Fruit fly (Drosophila melanogaster): ENCODE results near the gene Rheb.

Gene Rheb

DNA sequence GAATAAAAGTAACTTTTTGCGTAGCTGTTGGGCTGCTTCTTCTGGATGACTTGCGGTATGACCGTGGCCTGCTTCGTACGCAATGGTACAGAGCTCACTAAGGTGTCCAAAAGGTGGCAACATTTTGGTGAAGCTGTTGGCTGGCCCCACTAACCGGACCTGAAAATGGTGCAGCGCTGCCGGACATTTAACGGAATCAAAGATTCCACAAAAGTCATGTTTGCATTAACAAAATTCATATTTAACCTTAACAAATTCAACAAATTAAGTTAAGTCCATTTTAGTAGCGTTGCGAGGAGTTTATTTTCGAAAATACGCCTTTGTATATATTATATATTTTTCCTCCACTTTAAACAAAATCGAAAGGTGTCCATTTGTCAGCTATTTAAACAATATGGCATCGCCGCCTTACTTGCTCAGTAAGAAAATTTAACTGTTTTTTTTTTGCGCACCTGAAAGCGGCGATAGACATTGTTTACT lies 32.4 kb downstream of the Rheb start, which contains the start of the genes kra and SecS (continued):
- TF ChIP-seq sc (optimal IDR thresholded peaks at IDR 0.05) (no peak), sc (GFP tag; optimal IDR thresholded peaks at IDR 0.05) (no peak), NfI (GFP tag; optimal IDR thresholded peaks at IDR 0.05) (peak; percentile 55), chinmo (GFP tag; IDR thresholded peaks at IDR 0.05; ENCODE audit: partially characterized antibody) (no peak), Ravus (GFP tag; IDR thresholded peaks at IDR 0.05) (no peak), CHES-1-like (GFP tag; optimal IDR thresholded peaks at IDR 0.05) (no peak), grau (tag; optimal IDR thresholded peaks at IDR 0.05) (peak; percentile 54), pfk (GFP tag; optimal IDR thresholded peaks at IDR 0.05) (no peak), Six4 (GFP tag; optimal IDR thresholded peaks at IDR 0.05) (peak; percentile 30), CG34376 (GFP tag; optimal IDR thresholded peaks at IDR 0.05) (no peak), zen (tag; optimal IDR thresholded peaks at IDR 0.05) (peak; percentile 12), ci (GFP tag; IDR thresholded peaks at IDR 0.05) (no peak), Scr (GFP tag; IDR thresholded peaks at IDR 0.05; ENCODE audit: partially characterized antibody) (no peak), CG30020 (tag; optimal IDR thresholded peaks at IDR 0.05) (peak; percentile 60), z (GFP tag; IDR thresholded peaks at IDR 0.05) (no peak), CG12299 (tag; optimal IDR thresholded peaks at IDR 0.05) (peak; percentile 43), CG10543 (GFP tag; optimal IDR thresholded peaks at IDR 0.05) (no peak), CG6813 (GFP tag; optimal IDR thresholded peaks at IDR 0.05) (no peak), Sox100B (GFP tag; optimal IDR thresholded peaks at IDR 0.05) (peak; percentile 71), cg (GFP tag; optimal IDR thresholded peaks at IDR 0.05) (no peak), Camta (GFP tag; optimal IDR thresholded peaks at IDR 0.05) (peak; percentile 5), Optix (GFP tag; IDR thresholded peaks at IDR 0.05) (no peak), Atf-2 (GFP tag; optimal IDR thresholded peaks at IDR 0.05) (peak; percentile 7), lmd (GFP tag; IDR thresholded peaks at IDR 0.05) (no peak), CG9727 (GFP tag; optimal IDR thresholded peaks at IDR 0.05) (peak; percentile 48), CG5245 (GFP tag; optimal IDR thresholded peaks at IDR 0.05) (peak; percentile 49), Nf-YA (GFP tag; IDR thresholded peaks at IDR 0.05) (no peak), CG31441 (GFP tag; IDR thresholded peaks at IDR 0.05) (no peak), pb (GFP tag; optimal IDR thresholded peaks at IDR 0.05) (no peak), run (tag; optimal IDR thresholded peaks at IDR 0.05) (no peak), crol (GFP tag; IDR thresholded peaks at IDR 0.05) (no peak), Xbp1 (GFP tag; optimal IDR thresholded peaks at IDR 0.05) (peak; percentile 79), ro (GFP tag; IDR thresholded peaks at IDR 0.05) (no peak)

DNA sequence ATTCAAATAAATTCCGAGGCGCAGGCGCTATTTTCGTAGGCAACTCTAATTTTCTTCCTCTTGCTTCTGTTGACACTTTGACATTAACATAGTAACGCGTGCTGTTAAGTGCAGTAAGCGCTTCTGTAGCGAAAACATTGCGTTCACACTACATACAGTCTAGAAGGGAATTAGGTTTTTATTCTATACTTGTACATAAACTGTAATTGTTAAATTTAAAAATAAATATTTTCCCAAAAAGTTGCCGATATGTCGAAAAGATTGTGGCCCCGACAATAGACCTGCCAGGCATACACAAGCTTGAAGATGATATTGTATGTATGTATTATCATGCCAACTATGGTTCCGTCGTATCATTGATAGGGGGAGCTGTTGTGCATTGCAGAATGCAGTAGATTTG lies 37.8 kb downstream of the Rheb start, which contains the start of gene asl:
asl (minus strand) TSS at position 67 of the 400 bp plus-strand sequence.
- TF ChIP-seq Fer2 (tag; optimal IDR thresholded peaks at IDR 0.05), result peak; percentile 43
- peak; percentile 41 for TF ChIP-seq cg (GFP tag; optimal IDR thresholded peaks at IDR 0.05)
- TF ChIP-seq CG10366 (GFP tag; IDR thresholded peaks at IDR 0.05), result peak; percentile 61
- peak; percentile 69 for TF ChIP-seq Xbp1 (GFP tag; optimal IDR thresholded peaks at IDR 0.05)
- peak; percentile 35 for TF ChIP-seq fd102C (GFP tag; optimal IDR thresholded peaks at IDR 0.05)
- no peak for TF ChIP-seq ash1 (GFP tag; optimal IDR thresholded peaks at IDR 0.05)
- TF ChIP-seq Dip3 (GFP tag; optimal IDR thresholded peaks at IDR 0.05), result peak; percentile 73
- no peak for TF ChIP-seq yki (optimal IDR thresholded peaks at IDR 0.05)
- TF ChIP-seq HLH3B (GFP tag; IDR thresholded peaks at IDR 0.05), result no peak
- peak; percentile 37 for TF ChIP-seq CG4707 (GFP tag; optimal IDR thresholded peaks at IDR 0.05)
- TF ChIP-seq Hmr (GFP tag; optimal IDR thresholded peaks at IDR 0.05), result no peak
- peak; percentile 26 for TF ChIP-seq Spps (tag; optimal IDR thresholded peaks at IDR 0.05)
- TF ChIP-seq scrt (GFP tag; optimal IDR thresholded peaks at IDR 0.05), result no peak
- peak; percentile 65 for TF ChIP-seq dmrt11E (tag; optimal IDR thresholded peaks at IDR 0.05)
- TF ChIP-seq tx (GFP tag; optimal IDR thresholded peaks at IDR 0.05), result peak; percentile 35
- peak; percentile 88 for TF ChIP-seq CG12659 (GFP tag; optimal IDR thresholded peaks at IDR 0.05)
- peak; percentile 79 for TF ChIP-seq CG13424 (tag; optimal IDR thresholded peaks at IDR 0.05)
- 0 out of 3 replicates have a peak, but pooled peaks have one; percentile 29 for TF ChIP-seq Mrtf (GFP tag; IDR thresholded peaks at IDR 0.05)
- peak; percentile 11 for TF ChIP-seq CG2875 (GFP tag; optimal IDR thresholded peaks at IDR 0.05)
- no peak for TF ChIP-seq tap (tag; optimal IDR thresholded peaks at IDR 0.05)
- TF ChIP-seq Optix (GFP tag; IDR thresholded peaks at IDR 0.05), result 0 out of 3 replicates have a peak, but pooled peaks have one; percentile 45
- TF ChIP-seq CG4424 (GFP tag; optimal IDR thresholded peaks at IDR 0.05), result peak; percentile 75
- TF ChIP-seq Nf-YA (GFP tag; IDR thresholded peaks at IDR 0.05), result no peak
